Worm (Caenorhabditis elegans) whole organism, young adult: ENCODE results near the gene T10G3.2.

ENCODE experiments used
- F55B11.4 ChIP-seq: sonication (generic microtip); optimal IDR thresholded peaks from 2 replicates; lab custom pipeline; 2016; ENCODE audit warnings: missing compliant biosample characterization, missing genetic modification characterization, borderline replicate concordance; ENCODE audit not compliant: insufficient read depth
- Y95B8A.8 ChIP-seq: fragments of 200-800 bp; sonication (Bioruptor generic); IDR thresholded peaks from 2 replicates; pipeline ENCODE4 v1.3.6; 2022; ENCODE audit warnings: missing genetic modification reagents, missing genetic modification characterization, missing compliant biosample characterization
- dpl-1 ChIP-seq: fragments of 150-350 bp; optimal IDR thresholded peaks from 2 replicates; lab custom pipeline; 2014; ENCODE audit warnings: missing biosample characterization, missing genetic modification reagents, missing genetic modification characterization
- nfyb-1 ChIP-seq: fragments of 200-800 bp; sonication (Bioruptor generic); IDR thresholded peaks from 2 replicates; pipeline ENCODE4 v1.3.6; 2022; ENCODE audit warnings: missing genetic modification reagents, missing genetic modification characterization, missing compliant biosample characterization

DNA sequence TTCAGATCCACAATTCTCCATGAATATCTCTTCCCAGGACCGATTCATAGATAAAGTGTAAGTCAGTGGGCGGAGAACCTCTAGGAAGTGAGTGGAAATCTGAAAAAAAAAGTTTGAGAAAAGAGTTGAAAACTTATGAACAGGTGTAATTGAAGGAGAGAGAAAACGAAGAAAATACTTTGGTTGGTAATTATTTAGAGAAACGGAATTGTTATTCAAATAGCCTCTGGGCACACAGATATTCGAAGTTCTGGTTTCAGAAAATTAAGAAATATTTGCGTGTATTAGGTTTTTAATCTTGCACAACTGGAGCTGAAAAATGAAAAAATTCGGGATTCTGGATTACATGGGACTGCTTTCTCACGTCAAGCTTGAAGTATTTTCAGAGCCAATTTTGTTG, at the start of gene T10G3.2:
- TF ChIP-seq dpl-1 (no peak), Y95B8A.8 (GFP tag; lab: Robert Waterston, UW) (no peak), F55B11.4 (no peak), nfyb-1 (GFP tag; lab: Robert Waterston, UW) (no peak)
